Worm (Caenorhabditis elegans): ENCODE measurements around the gene srh-308.

DNA sequence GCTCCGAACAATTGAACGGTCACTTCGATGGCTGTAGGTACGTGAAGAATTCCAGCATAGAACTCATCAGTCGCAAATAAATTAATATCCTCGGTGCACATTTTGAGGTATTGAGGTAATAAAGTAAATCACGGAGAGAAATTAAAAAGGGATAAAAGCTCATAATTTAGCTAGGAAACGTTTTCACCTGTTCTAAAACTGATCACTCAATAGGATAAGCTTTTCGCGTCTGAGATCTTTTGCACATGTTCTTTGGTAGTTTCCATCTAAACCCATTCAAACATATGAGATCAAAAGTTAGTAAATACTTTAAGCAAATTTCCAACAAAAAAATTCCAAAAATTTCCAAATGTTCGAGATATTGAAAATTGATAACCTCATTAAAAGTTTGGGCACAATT, at the start of gene srh-308:
- TF ChIP-seq T22C8.4 (GFP tag; IDR thresholded peaks at IDR 0.05), result no peak
- no peak for TF ChIP-seq flt-1 (GFP tag; IDR thresholded peaks at IDR 0.05)
- TF ChIP-seq ztf-29 (GFP tag; IDR thresholded peaks at IDR 0.05), result no peak
- no peak for TF ChIP-seq klf-2 (GFP tag; conservative IDR thresholded peaks at IDR 0.05)
- TF ChIP-seq tab-1 (GFP tag; IDR thresholded peaks at IDR 0.05), result no peak
- TF ChIP-seq cog-1 (tag; optimal IDR thresholded peaks at IDR 0.05), result no peak
- TF ChIP-seq med-1 (GFP tag; optimal IDR thresholded peaks at IDR 0.05; ENCODE audit: insufficient read depth), result no peak

Data from whole organism, midembryonic.